Worm (Caenorhabditis elegans) whole organism, L1 larva: ENCODE data around the gene EGAP1.1.

ENCODE experiments used
- elt-3 ChIP-seq, 6 experiments: fragments of 150-350 bp in 1 of 6; sonication (generic microtip); optimal IDR thresholded peaks; 2 replicates each; lab custom pipeline; 2017 to 2018; ENCODE audit warnings: missing biosample characterization in 6 of 6, missing genetic modification characterization in 6 of 6, inconsistent platforms in 1 of 6
- fos-1 ChIP-seq: fragments of 150-350 bp; optimal IDR thresholded peaks from 2 replicates; lab custom pipeline; 2014; ENCODE audit warnings: missing biosample characterization, missing genetic modification characterization
- hpl-2 ChIP-seq: fragments of 150-350 bp; optimal IDR thresholded peaks from 2 replicates; lab custom pipeline; 2014; ENCODE audit warnings: missing biosample characterization, missing genetic modification reagents, missing genetic modification characterization
- nhr-20 ChIP-seq: sonication (generic microtip); optimal IDR thresholded peaks from 2 replicates; lab custom pipeline; 2016; ENCODE audit warnings: mild to moderate bottlenecking, missing genetic modification characterization, missing compliant biosample characterization
- pqm-1 ChIP-seq: sonication (generic microtip); optimal IDR thresholded peaks from 3 replicates; lab custom pipeline; 2017; ENCODE audit warnings: missing biosample characterization, missing genetic modification characterization
- rnt-1 ChIP-seq: sonication (generic microtip); optimal IDR thresholded peaks from 2 replicates; lab custom pipeline; 2016; ENCODE audit warnings: mild to moderate bottlenecking, missing genetic modification characterization, moderate library complexity, missing compliant biosample characterization

DNA sequence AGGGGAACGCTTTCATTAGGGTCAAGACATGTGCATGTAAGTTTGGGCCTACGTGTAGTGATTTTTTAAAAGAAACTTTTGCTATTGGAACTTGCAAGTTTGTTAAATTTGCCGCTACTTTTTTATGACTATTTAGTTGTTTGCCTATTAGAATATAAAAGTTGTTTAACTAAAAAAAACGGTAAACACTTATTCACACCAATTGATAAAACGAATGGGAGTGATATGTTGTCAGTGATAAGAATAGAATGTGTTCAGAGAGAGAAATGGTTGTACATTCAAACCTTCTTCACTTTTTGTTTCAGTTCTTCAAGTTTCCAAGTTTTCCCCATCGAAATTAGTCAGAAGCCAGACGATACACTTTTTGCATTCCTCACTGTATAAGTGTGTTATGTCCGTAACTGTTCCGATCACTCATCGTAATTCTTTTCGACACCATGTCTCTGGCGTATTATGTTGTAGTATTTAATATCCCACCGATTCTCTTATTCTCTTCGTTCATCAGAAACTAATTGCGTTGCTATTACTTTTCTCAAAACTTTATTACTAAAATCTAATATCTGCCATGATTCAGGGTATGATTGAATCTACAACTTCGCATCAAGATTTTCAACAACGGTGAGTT is 28.9 kb upstream of the EGAP1.1 start, which contains the start of gene dct-6:
- TF ChIP-seq nhr-20 (tag; lab: Kevin White, UChicago) (no peak), pqm-1 (tag; lab: Kevin White, UChicago) (no peak), elt-3 (tag; optimal IDR thresholded peaks at IDR 0.05; lab: Kevin White, UChicago) (no peak), fos-1 (tag; lab: Kevin White, UChicago) (no peak), rnt-1 (tag; lab: Kevin White, UChicago) (no peak), hpl-2 (GFP tag; lab: Kevin White, UChicago) (no peak)
